Worm (Caenorhabditis elegans): ENCODE data around the gene H10E21.5.

H10E21.5 gene

DNA sequence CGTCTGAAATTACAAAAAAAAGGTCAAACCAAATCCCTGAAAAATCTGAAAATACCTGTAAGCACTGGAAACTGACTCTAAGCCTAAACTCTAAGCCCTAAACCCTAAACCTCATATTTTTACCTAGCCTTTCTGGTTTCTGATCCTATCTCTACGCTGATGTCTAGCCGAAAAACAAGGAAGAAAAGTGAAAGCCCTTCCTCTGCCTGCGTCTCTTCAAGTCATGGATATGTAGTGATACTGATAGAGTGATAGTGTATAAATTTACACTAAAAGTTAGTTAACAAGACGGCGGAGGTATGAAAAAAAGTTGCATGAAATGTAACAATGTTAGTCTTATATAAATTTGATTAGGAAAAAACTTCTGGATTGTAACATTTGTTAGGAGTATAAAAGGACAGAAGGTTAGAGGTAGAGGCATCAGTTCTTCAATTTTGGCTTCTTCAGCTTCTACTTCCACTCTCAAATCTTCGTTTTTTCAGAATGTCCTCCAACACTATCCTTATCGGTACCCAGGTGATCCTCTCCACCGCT, 16.9 kb upstream of the H10E21.5 start, which contains the start of gene col-88:
Gene col-88, plus strand, starts transcription at position 484 of the 534 bp plus-strand sequence.
- TF ChIP-seq unc-62 (GFP tag; optimal IDR thresholded peaks at IDR 0.05): no peak

DNA sequence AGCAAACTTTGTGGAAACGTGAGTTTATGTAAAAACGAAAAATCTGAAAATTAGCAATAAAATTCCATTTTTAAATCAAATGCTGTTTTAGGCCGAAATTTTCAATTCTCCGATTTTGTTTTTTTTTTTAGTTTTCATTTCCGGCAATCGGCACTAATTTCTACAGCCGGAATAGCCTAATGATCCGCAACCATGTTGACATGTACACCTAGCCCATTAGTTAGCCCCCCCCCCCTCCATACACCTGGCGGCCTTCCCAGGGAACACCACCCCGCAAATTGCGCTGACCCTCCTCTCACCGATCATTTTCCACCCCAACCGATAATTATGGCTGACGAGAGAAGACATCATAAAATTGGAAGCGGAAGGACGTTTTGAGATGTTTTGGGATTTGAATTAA, 15.8 kb upstream of the H10E21.5 start:
- TF ChIP-seq unc-62 (GFP tag; optimal IDR thresholded peaks at IDR 0.05): no peak

DNA sequence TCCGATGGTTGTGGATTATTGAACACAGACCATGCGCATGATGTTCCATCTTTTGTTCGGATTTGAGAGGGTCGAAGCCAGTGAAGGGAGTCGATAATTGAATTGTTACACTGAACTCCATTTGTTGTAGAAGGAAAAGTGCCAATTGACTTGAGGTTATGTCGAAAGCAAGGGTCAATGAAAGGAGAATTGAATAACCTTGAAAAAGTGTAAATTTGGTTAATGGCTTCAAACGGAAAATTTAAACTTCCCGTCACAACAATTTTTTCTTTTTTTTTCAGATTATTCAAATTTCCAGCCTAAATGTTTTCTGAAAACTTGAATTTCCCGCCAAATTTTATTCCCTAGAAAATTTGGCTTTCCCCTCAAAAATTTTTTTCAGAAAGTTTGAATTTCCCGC, 14.4 kb upstream of the H10E21.5 start, which contains the start of gene clp-10:
Gene clp-10, minus strand, starts transcription at position 101 of the 400 bp plus-strand sequence.
- no peak for TF ChIP-seq unc-62 (GFP tag; optimal IDR thresholded peaks at IDR 0.05)

DNA sequence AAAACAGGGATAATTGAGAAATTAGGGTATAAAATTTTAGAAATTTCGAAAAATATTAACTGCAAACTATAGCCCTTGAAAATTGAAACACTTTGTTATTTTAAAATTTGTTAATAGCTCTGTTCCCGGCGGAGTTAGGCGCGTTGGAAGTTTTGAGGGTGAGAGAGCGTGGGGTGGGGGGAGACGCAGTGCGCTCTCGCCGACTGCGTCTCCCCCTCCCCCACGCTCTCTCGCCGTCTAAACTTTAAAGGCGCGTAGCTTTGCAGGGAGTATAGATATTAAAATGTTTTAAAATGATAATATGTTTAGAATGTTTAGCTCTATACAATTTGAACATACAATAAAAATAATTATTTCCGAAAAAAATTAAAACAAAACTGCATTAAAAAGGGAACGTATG, 9.5 kb upstream of the H10E21.5 start:
- TF ChIP-seq unc-62 (GFP tag; optimal IDR thresholded peaks at IDR 0.05): no peak

ce11 chrIII:31600-31999, 7.8 kb upstream of the H10E21.5 start:
- no peak for TF ChIP-seq unc-62 (GFP tag; optimal IDR thresholded peaks at IDR 0.05)

- no peak for TF ChIP-seq unc-62 (GFP tag; optimal IDR thresholded peaks at IDR 0.05)
Observed at ce11 chrIII:30399-30798, 6.6 kb upstream of the H10E21.5 start.

ce11 chrIII:29626-30025, 5.9 kb upstream of the H10E21.5 start:
- no peak for TF ChIP-seq unc-62 (GFP tag; optimal IDR thresholded peaks at IDR 0.05)

DNA sequence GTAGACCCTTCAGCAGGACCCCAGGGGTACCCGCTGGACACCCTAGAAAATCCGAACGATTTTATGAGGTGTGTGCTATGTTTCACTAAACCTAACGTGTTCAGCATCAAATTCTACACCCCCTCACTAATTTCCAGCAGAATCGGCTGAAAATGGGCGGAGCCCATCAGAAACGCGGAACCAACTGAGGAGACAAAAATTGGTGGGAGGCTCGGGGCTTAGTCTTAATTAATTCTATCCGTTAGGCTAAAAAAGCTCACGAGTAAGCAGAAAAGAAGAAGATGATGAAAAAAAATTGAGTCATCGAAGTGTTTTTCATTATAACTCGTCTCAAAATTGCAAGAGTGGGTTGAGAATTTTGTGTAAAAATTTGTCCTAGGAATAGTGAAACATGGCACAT, 5.1 kb upstream of the H10E21.5 start:
- no peak for TF ChIP-seq unc-62 (GFP tag; optimal IDR thresholded peaks at IDR 0.05)

- TF ChIP-seq unc-62 (GFP tag; optimal IDR thresholded peaks at IDR 0.05): no peak
Observed at ce11 chrIII:27341-27947, 3.7 kb upstream of the H10E21.5 start.

- TF ChIP-seq unc-62 (GFP tag; optimal IDR thresholded peaks at IDR 0.05): no peak
Observed at ce11 chrIII:25582-25996, 1.8 kb upstream of the H10E21.5 start.

- no peak for TF ChIP-seq unc-62 (GFP tag; optimal IDR thresholded peaks at IDR 0.05)
Observed at ce11 chrIII:21276-21675, 2.5 kb downstream of the H10E21.5 start.

- no peak for TF ChIP-seq unc-62 (GFP tag; optimal IDR thresholded peaks at IDR 0.05)
Observed at ce11 chrIII:19509-19908, 4.3 kb downstream of the H10E21.5 start, which contains the start of gene H10E21.4. Gene H10E21.4, minus strand, starts transcription at chrIII:19675.

DNA sequence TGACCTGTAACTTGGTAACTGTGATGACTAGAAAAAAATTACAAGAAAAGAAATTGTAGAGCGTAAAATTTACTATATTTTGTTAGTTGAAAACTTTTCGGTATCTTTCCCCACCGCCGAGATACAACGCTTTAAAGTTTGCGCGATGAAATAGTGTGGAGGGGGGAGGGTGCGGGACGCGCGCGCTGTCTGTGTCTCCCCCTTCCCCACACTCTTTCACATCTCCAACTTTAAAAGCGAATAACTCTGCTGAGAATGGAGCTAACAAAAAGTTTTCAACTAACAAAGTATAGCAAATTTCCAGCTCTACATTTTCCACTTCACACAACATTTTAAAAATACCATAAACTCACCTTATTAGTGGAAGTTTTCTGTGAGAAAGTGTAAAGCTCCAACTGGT, 6.2 kb downstream of the H10E21.5 start:
- no peak for TF ChIP-seq unc-62 (GFP tag; optimal IDR thresholded peaks at IDR 0.05)

ce11 chrIII:16797-17196, 7.0 kb downstream of the H10E21.5 start:
- TF ChIP-seq unc-62 (GFP tag; optimal IDR thresholded peaks at IDR 0.05): no peak

- no peak for TF ChIP-seq unc-62 (GFP tag; optimal IDR thresholded peaks at IDR 0.05)
Observed at ce11 chrIII:15224-15822, 8.4 kb downstream of the H10E21.5 start, which contains the start of gene H10E21.1. Gene H10E21.1, plus strand, starts transcription at chrIII:15772.

ce11 chrIII:14671-15070, 9.1 kb downstream of the H10E21.5 start, which contains the start of gene nhr-80:
Gene nhr-80, minus strand, starts transcription at chrIII:14869.
- no peak for TF ChIP-seq unc-62 (GFP tag; optimal IDR thresholded peaks at IDR 0.05)

- TF ChIP-seq unc-62 (GFP tag; optimal IDR thresholded peaks at IDR 0.05): no peak
Observed at ce11 chrIII:14175-14574, 9.6 kb downstream of the H10E21.5 start.
